Worm (Caenorhabditis elegans) whole organism, L4/young adult: ENCODE results near the gene srx-34.

Source experiments
- W03F9.2 ChIP-seq: fragments of 150-350 bp; optimal IDR thresholded peaks from 2 replicates; lab custom pipeline; 2014; ENCODE audit warnings: missing biosample characterization, missing genetic modification characterization
- dao-5 ChIP-seq: sonication (generic microtip); optimal IDR thresholded peaks from 2 replicates; lab custom pipeline; 2016; ENCODE audit warnings: missing genotype, missing genetic modification characterization, moderate library complexity, missing compliant biosample characterization
- him-1 ChIP-seq: sonication (generic microtip); optimal IDR thresholded peaks from 2 replicates; lab custom pipeline; 2016; ENCODE audit warnings: missing genotype, missing genetic modification reagents, missing genetic modification characterization, missing compliant biosample characterization

ce11 chrV:7096129-7096730 is 23.8 kb downstream of the srx-34 start:
- TF ChIP-seq dao-5 (tag; lab: Kevin White, UChicago) (no peak), W03F9.2 (no peak), him-1 (no peak)
